Worm (Caenorhabditis elegans): Measurements from ENCODE around the gene best-2.

The best-2 gene

DNA sequence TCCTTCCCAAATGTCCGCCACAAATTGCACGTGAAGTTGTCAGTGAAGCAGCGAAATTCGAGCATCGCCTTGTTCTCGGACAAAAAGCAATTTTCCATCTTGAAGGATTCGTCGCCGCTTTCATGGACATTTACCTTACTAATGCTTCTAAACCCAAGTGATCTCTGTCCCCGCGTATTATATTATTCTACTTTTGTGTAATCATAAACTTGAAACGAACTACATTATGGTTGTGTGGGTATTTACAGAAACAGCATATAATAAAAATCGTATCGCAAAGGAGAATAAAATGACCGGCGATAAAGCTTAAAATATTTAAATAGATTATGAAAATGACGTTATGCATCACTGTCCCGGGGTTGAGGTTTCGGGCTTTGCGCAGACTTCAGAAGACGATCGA is 16.1 kb downstream of the best-2 start:
- TF ChIP-seq cnd-1 (tag; optimal IDR thresholded peaks at IDR 0.05) (no peak), hlh-1 (tag; optimal IDR thresholded peaks at IDR 0.05) (no peak), unc-39 (tag; optimal IDR thresholded peaks at IDR 0.05) (no peak), lin-32 (GFP tag; optimal IDR thresholded peaks at IDR 0.05) (no peak), snpc-4 (tag; optimal IDR thresholded peaks at IDR 0.05) (no peak), flh-1 (GFP tag; optimal IDR thresholded peaks at IDR 0.05) (no peak), ham-2 (GFP tag; optimal IDR thresholded peaks at IDR 0.05) (no peak)

DNA sequence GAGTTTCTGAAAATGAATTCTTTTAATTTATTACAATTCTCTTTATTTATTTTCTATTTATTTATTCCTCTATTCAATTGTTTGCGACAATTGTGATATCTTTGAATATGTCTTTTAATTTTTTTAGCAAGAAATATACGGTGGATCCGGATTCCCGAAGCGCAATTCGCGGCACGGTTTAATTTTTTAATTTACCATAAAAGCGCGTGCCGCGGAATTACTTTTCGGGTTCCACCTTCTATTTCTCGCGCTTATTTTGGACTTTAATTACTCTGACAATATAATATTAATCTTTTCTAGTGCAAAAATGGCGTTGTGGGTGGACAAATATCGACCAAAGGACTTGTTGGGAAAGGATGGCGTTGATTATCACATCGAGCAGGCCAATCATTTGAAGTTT is 17.4 kb downstream of the best-2 start, which contains the start of gene rfc-3:
rfc-3 (plus strand) TSS at position 301 of the 400 bp plus-strand sequence.
- TF ChIP-seq nhr-237 (tag; optimal IDR thresholded peaks at IDR 0.05) (no peak), ceh-83 (GFP tag; optimal IDR thresholded peaks at IDR 0.05) (no peak), sem-2 (GFP tag; optimal IDR thresholded peaks at IDR 0.05) (no peak), blmp-1 (tag; optimal IDR thresholded peaks at IDR 0.05) (no peak), sptf-1 (tag; optimal IDR thresholded peaks at IDR 0.05) (no peak), nhr-2 (tag; optimal IDR thresholded peaks at IDR 0.05) (no peak), lin-32 (GFP tag; optimal IDR thresholded peaks at IDR 0.05) (no peak), zip-8 (tag; optimal IDR thresholded peaks at IDR 0.05) (no peak), drap-1 (GFP tag; optimal IDR thresholded peaks at IDR 0.05) (no peak), ham-2 (GFP tag; optimal IDR thresholded peaks at IDR 0.05) (no peak), mep-1 (tag; optimal IDR thresholded peaks at IDR 0.05) (no peak), elt-1 (tag; optimal IDR thresholded peaks at IDR 0.05; ENCODE audit: borderline replicate concordance, insufficient read depth) (no peak), bed-3 (GFP tag; optimal IDR thresholded peaks at IDR 0.05) (no peak), hlh-1 (tag; optimal IDR thresholded peaks at IDR 0.05) (no peak), lsy-2 (tag; optimal IDR thresholded peaks at IDR 0.05) (no peak), lin-13 (tag; optimal IDR thresholded peaks at IDR 0.05) (no peak), mab-5 (tag; optimal IDR thresholded peaks at IDR 0.05) (no peak), unc-39 (tag; optimal IDR thresholded peaks at IDR 0.05) (no peak)

DNA sequence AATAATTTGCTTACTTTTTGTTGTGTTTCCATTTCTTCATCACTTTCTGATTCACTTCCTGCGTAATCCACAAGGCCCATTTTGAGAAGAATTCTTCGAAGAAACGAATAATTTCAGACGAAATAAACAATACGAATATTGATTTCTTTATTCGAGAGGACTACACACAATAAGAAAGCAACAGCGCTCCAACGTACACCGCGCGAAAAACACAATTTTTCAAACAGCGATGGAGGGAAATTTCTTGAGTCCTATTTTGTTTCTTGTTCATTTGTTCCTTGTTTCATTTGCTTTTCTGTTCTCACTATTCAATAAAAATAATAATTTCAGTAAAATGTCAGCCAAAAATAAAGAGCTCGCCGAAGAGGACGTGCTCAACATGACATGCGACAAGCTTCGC is 19.2 kb downstream of the best-2 start, which contains the start of the genes prcc-1 and C39E9.12:
prcc-1 (minus strand) TSS at position 119 of the 400 bp plus-strand sequence.
C39E9.12 (plus strand) TSS at position 331 of the 400 bp plus-strand sequence.
- TF ChIP-seq unc-62 (GFP tag; optimal IDR thresholded peaks at IDR 0.05) (peak; percentile 33), zip-8 (tag; optimal IDR thresholded peaks at IDR 0.05) (no peak), flh-1 (GFP tag; optimal IDR thresholded peaks at IDR 0.05) (no peak), hlh-1 (tag; optimal IDR thresholded peaks at IDR 0.05) (peak; percentile 61), cnd-1 (tag; optimal IDR thresholded peaks at IDR 0.05) (no peak), ceh-39 (tag; optimal IDR thresholded peaks at IDR 0.05) (peak; percentile 76), pha-4 (tag; optimal IDR thresholded peaks at IDR 0.05) (peak; percentile 25), tbx-8 (GFP tag; optimal IDR thresholded peaks at IDR 0.05) (no peak), bed-3 (GFP tag; optimal IDR thresholded peaks at IDR 0.05) (no peak), mab-5 (tag; optimal IDR thresholded peaks at IDR 0.05) (no peak), sptf-1 (tag; optimal IDR thresholded peaks at IDR 0.05) (no peak), nhr-237 (tag; optimal IDR thresholded peaks at IDR 0.05) (peak; percentile 70), nhr-28 (tag; optimal IDR thresholded peaks at IDR 0.05) (no peak), mep-1 (tag; optimal IDR thresholded peaks at IDR 0.05) (peak; percentile 68), lin-13 (tag; optimal IDR thresholded peaks at IDR 0.05) (no peak), ztf-11 (tag; optimal IDR thresholded peaks at IDR 0.05) (no peak), elt-1 (tag; optimal IDR thresholded peaks at IDR 0.05; ENCODE audit: borderline replicate concordance, insufficient read depth) (no peak), unc-39 (tag; optimal IDR thresholded peaks at IDR 0.05) (no peak), ham-2 (GFP tag; optimal IDR thresholded peaks at IDR 0.05) (no peak), lin-32 (GFP tag; optimal IDR thresholded peaks at IDR 0.05) (no peak), sem-2 (GFP tag; optimal IDR thresholded peaks at IDR 0.05) (no peak), lsy-2 (tag; optimal IDR thresholded peaks at IDR 0.05) (peak; percentile 71), nhr-12 (tag; optimal IDR thresholded peaks at IDR 0.05) (no peak), ceh-83 (GFP tag; optimal IDR thresholded peaks at IDR 0.05) (no peak), ces-1 (GFP tag; optimal IDR thresholded peaks at IDR 0.05) (no peak), unc-120 (tag; optimal IDR thresholded peaks at IDR 0.05; ENCODE audit: poor library complexity, severe bottlenecking) (no peak)

DNA sequence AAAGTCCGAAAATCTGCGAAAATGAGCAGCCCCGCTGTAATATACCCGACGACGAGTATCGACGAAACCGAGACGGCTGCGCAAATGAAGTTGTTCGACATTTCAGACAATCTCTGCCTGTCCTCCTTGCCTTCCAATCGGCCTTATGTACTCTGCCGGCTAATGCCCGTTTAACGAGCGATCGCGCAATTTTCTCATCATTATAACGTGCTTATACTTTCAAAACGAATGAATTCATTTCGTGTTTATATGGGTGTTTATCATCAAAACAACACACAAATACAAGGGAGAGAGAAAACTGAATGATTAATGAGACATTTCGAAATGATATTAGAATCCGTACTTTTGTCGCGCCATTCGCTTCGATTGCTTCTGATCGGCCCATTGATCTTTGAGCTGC is 21.9 kb downstream of the best-2 start, which contains the start of gene col-132:
col-132 (minus strand) TSS at position 101 of the 400 bp plus-strand sequence.
- no peak for TF ChIP-seq flh-1 (GFP tag; optimal IDR thresholded peaks at IDR 0.05)
- TF ChIP-seq mls-2 (tag; optimal IDR thresholded peaks at IDR 0.05) = no peak
- TF ChIP-seq blmp-1 (tag; optimal IDR thresholded peaks at IDR 0.05) = no peak
- TF ChIP-seq unc-62 (GFP tag; optimal IDR thresholded peaks at IDR 0.05) = no peak

Data from whole organism, mixed stage, embryonic.